Worm (Caenorhabditis elegans) whole organism, mixed stage, embryonic: ENCODE data around the gene rdy-2.

Source experiments
- lin-13 ChIP-seq: fragments of 150-350 bp; optimal IDR thresholded peaks from 2 replicates; lab custom pipeline; 2014; ENCODE audit warnings: missing biosample characterization, missing genetic modification characterization
- lin-32 ChIP-seq: fragments of 200-800 bp; sonication (Bioruptor generic); optimal IDR thresholded peaks from 2 replicates; lab custom pipeline; 2018; ENCODE audit warnings: mild to moderate bottlenecking, missing genetic modification characterization, missing compliant biosample characterization
- lsy-2 ChIP-seq: fragments of 150-350 bp; optimal IDR thresholded peaks from 2 replicates; lab custom pipeline; 2014; ENCODE audit warnings: missing biosample characterization, missing genetic modification characterization
- pha-4 ChIP-seq: fragments of 150-350 bp; optimal IDR thresholded peaks from 2 replicates; lab custom pipeline; 2018; ENCODE audit warnings: missing biosample characterization, missing genetic modification reagents, missing genetic modification characterization
- snpc-4 ChIP-seq: fragments of 150-350 bp; optimal IDR thresholded peaks from 2 replicates; lab custom pipeline; 2014; ENCODE audit warnings: missing biosample characterization, missing genetic modification characterization
- ztf-11 ChIP-seq: fragments of 150-350 bp; optimal IDR thresholded peaks from 2 replicates; lab custom pipeline; 2014; ENCODE audit warnings: missing biosample characterization, missing genetic modification characterization

DNA sequence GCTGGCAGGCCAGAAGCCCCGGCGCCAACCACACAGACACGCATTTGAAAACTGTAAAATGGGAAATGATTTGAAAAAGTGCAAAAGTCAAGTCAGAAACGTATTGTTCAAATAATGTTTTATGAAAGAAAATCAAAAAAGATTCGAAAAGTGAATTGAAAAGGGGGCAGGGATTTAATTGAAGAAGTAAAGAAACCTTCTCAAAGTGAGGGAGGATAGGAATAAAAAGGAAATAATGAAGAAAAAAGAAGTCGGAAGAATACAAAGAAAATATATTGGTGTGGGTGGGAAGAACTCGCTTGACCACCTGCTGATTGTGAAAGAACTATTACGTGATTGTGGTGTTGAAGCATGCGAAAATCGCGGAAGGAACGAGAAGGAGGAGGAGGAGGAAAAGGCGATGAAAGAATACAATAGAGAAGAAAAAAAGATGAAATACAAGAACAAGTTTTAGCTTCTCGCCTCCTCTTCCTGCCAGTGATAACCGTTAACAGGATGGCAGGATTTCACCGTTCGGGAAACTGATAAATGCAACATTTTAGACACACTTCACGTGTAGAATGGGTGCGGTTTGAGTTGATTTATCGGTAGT lies 6.0 kb upstream of the rdy-2 start, which contains the start of gene fmo-4:
- no peak for TF ChIP-seq pha-4 (tag; lab: Kevin White, UChicago)
- no peak for TF ChIP-seq lin-13
- no peak for TF ChIP-seq ztf-11 (tag; lab: Kevin White, UChicago)
- TF ChIP-seq snpc-4 = no peak
- no peak for TF ChIP-seq lsy-2 (tag; lab: Kevin White, UChicago)
- no peak for TF ChIP-seq lin-32
